Fruit fly (Drosophila melanogaster): ENCODE data around the gene CG8028.

dm6 chrX:19287784-19288183, 7.6 kb upstream of the CG8028 start:
- TF ChIP-seq CG8478 (optimal IDR thresholded peaks at IDR 0.05) (no peak), CTCF (optimal IDR thresholded peaks at IDR 0.05) (no peak)

All from S2 (cell line).